Worm (Caenorhabditis elegans) whole organism, L2 larva: ENCODE results near the gene prx-5.

ENCODE experiments used
- lsy-2 ChIP-seq, 2 experiments: fragments of 150-350 bp in 1 of 2; sonication (generic microtip) in 1 of 2; optimal IDR thresholded peaks; 2 replicates each; lab custom pipeline; 2014 to 2017; ENCODE audit warnings: missing biosample characterization in 2 of 2, missing genetic modification characterization in 2 of 2
- mab-5 ChIP-seq: fragments of 150-350 bp; optimal IDR thresholded peaks from 2 replicates; lab custom pipeline; 2014; ENCODE audit warnings: missing biosample characterization, missing genetic modification characterization
- mbf-1 ChIP-seq: sonication (generic microtip); optimal IDR thresholded peaks from 2 replicates; lab custom pipeline; 2017; ENCODE audit warnings: missing biosample characterization, missing genetic modification characterization
- nhr-12 ChIP-seq: fragments of 150-350 bp; optimal IDR thresholded peaks from 2 replicates; lab custom pipeline; 2014; ENCODE audit warnings: missing biosample characterization, missing genetic modification characterization
- nhr-237 ChIP-seq: fragments of 150-350 bp; optimal IDR thresholded peaks from 2 replicates; lab custom pipeline; 2014; ENCODE audit warnings: missing biosample characterization, missing genetic modification characterization
- zag-1 ChIP-seq: fragments of 150-350 bp; optimal IDR thresholded peaks from 2 replicates; lab custom pipeline; 2014; ENCODE audit warnings: missing biosample characterization, missing genetic modification characterization
- ztf-11 ChIP-seq: sonication (generic microtip); optimal IDR thresholded peaks from 2 replicates; lab custom pipeline; 2017; ENCODE audit warnings: missing biosample characterization, missing genetic modification characterization

DNA sequence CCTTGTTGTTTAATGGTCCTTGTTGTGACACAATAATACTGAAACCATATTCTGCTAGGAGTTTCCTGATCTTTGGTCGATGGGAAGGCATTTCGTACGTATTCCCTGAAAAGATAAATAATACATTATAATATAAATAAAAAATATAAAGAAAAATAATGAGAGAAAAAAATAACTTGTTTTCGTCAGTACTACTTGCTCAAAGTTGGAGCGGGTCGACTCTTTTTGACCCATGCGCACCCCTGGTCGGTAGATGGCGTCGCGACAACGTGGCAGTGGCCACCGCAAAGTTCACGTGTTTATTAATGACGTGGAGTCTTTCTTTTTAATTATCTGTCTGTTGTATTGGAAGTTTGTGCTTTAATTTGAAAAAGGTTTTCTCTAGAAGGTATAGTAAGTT is 8.8 kb upstream of the prx-5 start, which contains the start of gene C34C6.10:
- TF ChIP-seq nhr-12 (tag; lab: Kevin White, UChicago): no peak
- no peak for TF ChIP-seq lsy-2 (tag; optimal IDR thresholded peaks at IDR 0.05; lab: Kevin White, UChicago)
- TF ChIP-seq ztf-11: no peak
- no peak for TF ChIP-seq mbf-1 (tag; lab: Kevin White, UChicago)
- no peak for TF ChIP-seq nhr-237
- no peak for TF ChIP-seq zag-1 (tag; lab: Kevin White, UChicago)
- no peak for TF ChIP-seq mab-5
